Worm (Caenorhabditis elegans): ENCODE measurements around the gene F15B9.10.

F15B9.10 gene

ce11 chrV:12968555-12968954 lies 40.2 kb downstream of the F15B9.10 start, which contains the start of gene lin-46:
Gene lin-46 (plus strand): TSS chrV:12968855.
- TF ChIP-seq nhr-25 (tag; optimal IDR thresholded peaks at IDR 0.05), result peak; percentile 67
- TF ChIP-seq ceh-16 (tag; optimal IDR thresholded peaks at IDR 0.05), result no peak

ce11 chrV:12967925-12968327 lies 40.8 kb downstream of the F15B9.10 start, which contains the start of gene R186.8:
Gene R186.8 (minus strand): TSS chrV:12967982.
- peak; percentile 24 for TF ChIP-seq snpc-4 (tag; optimal IDR thresholded peaks at IDR 0.05)
- TF ChIP-seq tbx-2 (tag; optimal IDR thresholded peaks at IDR 0.05), result peak; percentile 5
- peak; percentile 75 for TF ChIP-seq lin-15B (tag; optimal IDR thresholded peaks at IDR 0.05)
- peak; percentile 58 for TF ChIP-seq lsy-12 (tag; optimal IDR thresholded peaks at IDR 0.05)
- TF ChIP-seq elt-2 (tag; optimal IDR thresholded peaks at IDR 0.05), result peak; percentile 65
- TF ChIP-seq pha-4 (tag; optimal IDR thresholded peaks at IDR 0.05), result peak; percentile 40
- TF ChIP-seq pqm-1 (tag; optimal IDR thresholded peaks at IDR 0.05), result peak; percentile 2
- TF ChIP-seq nhr-25 (tag; optimal IDR thresholded peaks at IDR 0.05), result peak; percentile 23
- peak; percentile 19 for TF ChIP-seq nhr-43 (tag; optimal IDR thresholded peaks at IDR 0.05; ENCODE audit: poor library complexity, severe bottlenecking)
- peak; percentile 68 for TF ChIP-seq hmg-11 (tag; optimal IDR thresholded peaks at IDR 0.05)
- TF ChIP-seq nfya-1 (tag; optimal IDR thresholded peaks at IDR 0.05; ENCODE audit: insufficient read depth), result peak; percentile 66

ce11 chrV:12967110-12967509 lies 41.6 kb downstream of the F15B9.10 start, which contains the start of gene R186.3:
Gene R186.3 (minus strand): TSS chrV:12967210.
- TF ChIP-seq nhr-23 (tag; optimal IDR thresholded peaks at IDR 0.05) (no peak), egl-5 (tag; optimal IDR thresholded peaks at IDR 0.05) (no peak), aly-2 (tag; optimal IDR thresholded peaks at IDR 0.05) (no peak), R02D3.7 (tag; optimal IDR thresholded peaks at IDR 0.05) (no peak), nhr-12 (tag; optimal IDR thresholded peaks at IDR 0.05) (no peak), nhr-76 (tag; optimal IDR thresholded peaks at IDR 0.05) (no peak), ztf-4 (tag; optimal IDR thresholded peaks at IDR 0.05) (no peak), ztf-11 (tag; optimal IDR thresholded peaks at IDR 0.05) (no peak), elt-1 (tag; optimal IDR thresholded peaks at IDR 0.05) (no peak), ZK546.5 (tag; optimal IDR thresholded peaks at IDR 0.05) (no peak), lin-39 (tag; optimal IDR thresholded peaks at IDR 0.05) (no peak), ceh-82 (tag; optimal IDR thresholded peaks at IDR 0.05) (no peak), nhr-237 (tag; optimal IDR thresholded peaks at IDR 0.05) (no peak), tbx-2 (tag; optimal IDR thresholded peaks at IDR 0.05) (no peak), nfya-1 (tag; optimal IDR thresholded peaks at IDR 0.05; ENCODE audit: insufficient read depth) (no peak)

ce11 chrV:12964076-12964475 lies 44.6 kb downstream of the F15B9.10 start, which contains the start of gene srd-35:
Gene srd-35 (plus strand): TSS chrV:12964376.
- TF ChIP-seq ama-1 (optimal IDR thresholded peaks at IDR 0.05), result no peak
- no peak for TF ChIP-seq egl-27 (tag; optimal IDR thresholded peaks at IDR 0.05)
- TF ChIP-seq nhr-237 (tag; optimal IDR thresholded peaks at IDR 0.05), result no peak
- TF ChIP-seq nhr-28 (tag; optimal IDR thresholded peaks at IDR 0.05), result no peak
- TF ChIP-seq zag-1 (tag; optimal IDR thresholded peaks at IDR 0.05), result no peak
- no peak for TF ChIP-seq nhr-12 (tag; optimal IDR thresholded peaks at IDR 0.05)
- TF ChIP-seq pha-4 (tag; optimal IDR thresholded peaks at IDR 0.05), result no peak
- no peak for TF ChIP-seq nhr-25 (tag; optimal IDR thresholded peaks at IDR 0.05)
- no peak for TF ChIP-seq nhr-77 (tag; optimal IDR thresholded peaks at IDR 0.05)
- TF ChIP-seq R02D3.7 (tag; optimal IDR thresholded peaks at IDR 0.05), result no peak
- TF ChIP-seq lin-39 (tag; optimal IDR thresholded peaks at IDR 0.05), result no peak
- no peak for TF ChIP-seq ztf-11 (tag; optimal IDR thresholded peaks at IDR 0.05)

ce11 chrV:12963192-12963591 lies 45.5 kb downstream of the F15B9.10 start, which contains the start of gene hrg-9:
Gene hrg-9 (minus strand): TSS chrV:12963343.
- peak; percentile 55 for TF ChIP-seq pha-4 (tag; optimal IDR thresholded peaks at IDR 0.05)
- no peak for TF ChIP-seq ceh-16 (tag; optimal IDR thresholded peaks at IDR 0.05)
- no peak for TF ChIP-seq egl-5 (tag; optimal IDR thresholded peaks at IDR 0.05)
- TF ChIP-seq nhr-11 (tag; optimal IDR thresholded peaks at IDR 0.05), result no peak
- TF ChIP-seq ceh-82 (tag; optimal IDR thresholded peaks at IDR 0.05), result no peak
- no peak for TF ChIP-seq nhr-23 (tag; optimal IDR thresholded peaks at IDR 0.05)
- no peak for TF ChIP-seq mml-1 (tag; optimal IDR thresholded peaks at IDR 0.05)
- TF ChIP-seq jun-1 (tag; optimal IDR thresholded peaks at IDR 0.05), result no peak
- TF ChIP-seq skn-1 (tag; optimal IDR thresholded peaks at IDR 0.05), result no peak
- no peak for TF ChIP-seq nhr-12 (tag; optimal IDR thresholded peaks at IDR 0.05)
- TF ChIP-seq nhr-76 (tag; optimal IDR thresholded peaks at IDR 0.05), result no peak
- no peak for TF ChIP-seq elt-1 (tag; optimal IDR thresholded peaks at IDR 0.05)
- no peak for TF ChIP-seq pqm-1 (tag; optimal IDR thresholded peaks at IDR 0.05)
- TF ChIP-seq ceh-28 (tag; optimal IDR thresholded peaks at IDR 0.05), result no peak
- TF ChIP-seq elt-2 (tag; optimal IDR thresholded peaks at IDR 0.05), result peak; percentile 37

Data from whole organism, L3 larva.